Fruit fly (Drosophila melanogaster) ovary, adult (tissue): ENCODE data around the gene cyr.

Experiments
- CG17801 ChIP-seq: fragments of 200-800 bp; optimal IDR thresholded peaks from 2 replicates; lab custom pipeline; 2019; ENCODE audit warnings: missing biosample characterization, mild to moderate bottlenecking, missing genetic modification characterization, moderate library complexity; ENCODE audit not compliant: partially characterized antibody

Gene cyr

dm6 chrX:8152077-8152476, 16.6 kb upstream of the cyr start, which contains the start of gene Gbeta5:
TSS of gene Gbeta5 (minus strand) at chrX:8152275.
- TF ChIP-seq CG17801 (GFP tag; lab: Kevin White, UChicago) = no peak

- no peak for TF ChIP-seq CG17801 (GFP tag; lab: Kevin White, UChicago)
Measured at dm6 chrX:8148556-8148955, 13.0 kb upstream of the cyr start, which contains the start of gene CG10959. TSS of gene CG10959 (plus strand) at chrX:8148783.

dm6 chrX:8147649-8148048, 12.1 kb upstream of the cyr start, which contains the start of gene CG15336:
TSS of gene CG15336 (plus strand) at chrX:8147949.
- TF ChIP-seq CG17801 (GFP tag; lab: Kevin White, UChicago) = no peak

- TF ChIP-seq CG17801 (GFP tag; lab: Kevin White, UChicago) = peak; percentile 75
Measured at dm6 chrX:8145501-8146157, 10.1 kb upstream of the cyr start, which contains the start of the genes alpha-PheRS and CG2129. TSS of gene alpha-PheRS (minus strand) at chrX:8145602. TSS of gene CG2129 (plus strand) at chrX:8145839.

DNA sequence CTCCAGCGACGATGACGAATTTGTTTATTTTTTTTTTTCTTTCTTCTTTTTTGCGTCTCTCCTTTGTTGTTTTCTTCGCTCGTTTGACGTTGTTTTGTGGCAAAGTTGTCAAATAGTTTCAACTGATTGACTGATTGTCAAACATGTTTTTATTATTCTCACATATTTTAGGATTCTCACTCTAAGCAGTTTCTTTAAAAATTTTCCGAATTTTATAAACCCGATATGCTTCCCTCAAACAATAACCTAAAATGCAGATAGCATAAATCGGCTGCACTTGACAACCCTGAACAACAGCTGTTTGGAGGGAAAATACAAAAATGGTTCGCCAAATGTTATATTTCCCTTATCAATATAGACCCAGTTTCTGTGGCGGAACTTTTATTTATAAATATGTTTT, 8.0 kb upstream of the cyr start, which contains the start of gene CG17982:
TSS of gene CG17982 (minus strand) at position 299 of the 400 bp plus-strand sequence.
- peak; percentile 97 for TF ChIP-seq CG17801 (GFP tag; lab: Kevin White, UChicago)

- no peak for TF ChIP-seq CG17801 (GFP tag; lab: Kevin White, UChicago)
Measured at dm6 chrX:8142067-8142462, 6.6 kb upstream of the cyr start, which contains the start of gene Smox. TSS of gene Smox (minus strand) at chrX:8142279.

DNA sequence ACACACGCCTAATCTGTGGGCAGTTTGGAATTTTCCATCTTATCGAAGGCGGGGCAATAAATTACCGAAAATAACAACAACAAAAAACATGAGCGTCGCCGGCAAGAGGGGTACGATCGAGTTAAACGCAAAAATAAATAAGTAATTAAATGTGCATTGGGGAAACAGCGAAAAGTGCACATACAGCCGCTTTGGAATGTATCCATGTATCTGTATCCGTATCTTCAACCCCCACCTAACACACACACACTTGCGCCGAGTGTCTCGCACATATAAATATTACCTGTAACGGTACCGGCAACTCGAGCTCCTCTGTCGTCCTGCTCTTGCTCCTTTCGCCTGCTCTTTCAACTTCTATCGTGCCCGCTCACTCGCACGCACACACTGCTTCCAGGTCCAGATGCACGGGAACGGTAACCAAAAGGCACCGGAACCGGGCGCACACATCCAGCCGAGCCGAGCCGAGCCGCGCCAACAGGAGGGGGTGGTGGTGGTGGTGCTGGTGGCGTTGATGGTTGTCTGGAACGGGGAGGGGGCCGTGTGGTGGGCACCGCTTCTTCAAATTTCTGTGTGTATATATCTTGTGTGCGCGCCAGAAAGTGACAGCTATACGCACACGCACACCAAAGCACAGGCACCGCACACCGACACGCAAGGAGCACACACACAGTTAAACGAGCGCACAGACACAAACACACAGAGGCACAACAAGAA, 6.0 kb upstream of the cyr start:
- TF ChIP-seq CG17801 (GFP tag; lab: Kevin White, UChicago) = no peak

DNA sequence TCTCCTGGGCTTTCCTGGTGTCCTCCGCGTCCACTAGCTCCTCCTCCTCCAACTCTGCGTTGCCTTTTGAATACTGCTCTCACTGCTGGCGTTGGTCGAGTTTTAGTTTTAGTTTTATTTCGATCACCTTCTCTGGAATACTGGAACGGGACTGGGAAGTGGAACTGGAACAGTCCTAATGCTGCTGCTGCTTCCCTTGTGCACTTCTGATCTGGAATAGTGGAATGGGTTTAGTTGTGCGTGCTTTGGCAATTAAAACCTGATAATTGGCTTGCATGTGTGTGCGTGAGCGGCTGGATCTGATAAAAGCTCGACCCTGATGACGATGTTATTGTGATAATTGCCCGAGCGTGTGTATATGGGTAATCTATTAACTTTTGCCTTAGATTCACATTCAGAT, 5.2 kb upstream of the cyr start:
- no peak for TF ChIP-seq CG17801 (GFP tag; lab: Kevin White, UChicago)

dm6 chrX:8137285-8137684, 1.8 kb upstream of the cyr start:
- no peak for TF ChIP-seq CG17801 (GFP tag; lab: Kevin White, UChicago)

DNA sequence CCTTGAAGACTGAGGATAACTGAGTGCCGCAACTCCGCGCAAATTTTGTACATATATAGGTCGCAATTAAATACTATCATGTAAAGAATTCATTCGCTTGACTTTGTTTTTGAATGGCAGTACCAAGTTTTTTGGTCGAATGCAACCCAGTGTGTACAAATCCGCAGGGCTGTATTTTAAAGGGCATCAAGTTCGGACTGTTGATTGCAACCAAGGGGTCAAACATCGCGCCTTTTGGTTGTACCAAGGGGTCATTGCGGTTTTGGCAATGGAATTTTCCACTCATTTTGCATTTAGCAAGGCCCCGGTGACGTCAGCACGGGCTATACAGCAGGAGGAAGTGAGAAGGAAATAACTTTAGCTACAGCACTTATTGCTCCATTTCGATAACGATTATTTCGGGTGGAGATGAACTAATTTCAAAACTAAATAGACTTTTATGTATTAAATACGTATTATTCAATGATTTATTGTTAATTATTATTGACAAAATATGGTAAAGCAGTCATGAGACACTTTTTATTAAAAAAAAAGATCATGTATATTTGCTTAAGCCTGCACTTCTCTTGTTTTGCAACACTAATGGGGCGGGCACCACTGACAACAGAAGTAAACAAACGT, 3.7 kb downstream of the cyr start, which contains the start of gene CG10958:
TSS of gene CG10958 (plus strand) at position 593 of the 621 bp plus-strand sequence.
- peak; percentile 69 for TF ChIP-seq CG17801 (GFP tag; lab: Kevin White, UChicago)

dm6 chrX:8129204-8129997, 6.1 kb downstream of the cyr start, which contains the start of gene CG2116:
TSS of gene CG2116 (plus strand) at chrX:8129812.
- TF ChIP-seq CG17801 (GFP tag; lab: Kevin White, UChicago) = peak; percentile 40

dm6 chrX:8128133-8128532, 7.4 kb downstream of the cyr start:
- TF ChIP-seq CG17801 (GFP tag; lab: Kevin White, UChicago) = no peak

DNA sequence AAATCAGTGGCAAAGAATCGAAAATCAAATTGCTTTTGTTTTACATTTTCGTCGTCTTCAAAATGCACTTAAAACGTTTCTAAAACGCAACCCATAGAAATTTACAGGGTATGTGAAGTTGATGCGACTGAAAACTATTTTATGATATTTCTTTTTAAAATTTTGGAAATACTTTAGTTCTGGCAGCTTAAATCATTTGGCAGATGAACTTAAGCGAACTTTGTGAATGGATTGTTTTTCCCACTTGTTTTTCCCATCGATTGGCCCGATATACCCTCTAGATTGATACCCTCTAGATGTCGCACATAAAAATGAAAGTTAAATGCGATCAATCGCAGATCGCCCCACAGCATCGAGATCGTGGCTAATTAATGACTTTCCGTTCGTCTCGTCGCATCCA, 9.4 kb downstream of the cyr start:
- no peak for TF ChIP-seq CG17801 (GFP tag; lab: Kevin White, UChicago)

dm6 chrX:8125224-8125649, 10.3 kb downstream of the cyr start:
- TF ChIP-seq CG17801 (GFP tag; lab: Kevin White, UChicago) = no peak
